Worm (Caenorhabditis elegans): Measurements from ENCODE around the gene msp-3.

- TF ChIP-seq scrt-1 (GFP tag; IDR thresholded peaks at IDR 0.05) (no peak), ama-1 (optimal IDR thresholded peaks at IDR 0.05) (no peak), ceh-36 (tag; optimal IDR thresholded peaks at IDR 0.05) (no peak), hmg-4 (GFP tag; optimal IDR thresholded peaks at IDR 0.05) (no peak), F13C5.2 (tag; optimal IDR thresholded peaks at IDR 0.05) (no peak), flt-1 (GFP tag; IDR thresholded peaks at IDR 0.05) (no peak), B0310.2 (tag; optimal IDR thresholded peaks at IDR 0.05) (no peak), pes-1 (GFP tag; IDR thresholded peaks at IDR 0.05) (no peak), ets-7 (tag; optimal IDR thresholded peaks at IDR 0.05) (no peak), hnd-1 (tag; optimal IDR thresholded peaks at IDR 0.05) (no peak), hmbx-1 (tag; optimal IDR thresholded peaks at IDR 0.05) (no peak), ceh-13 (GFP tag; optimal IDR thresholded peaks at IDR 0.05) (no peak), tbx-37 (GFP tag; conservative IDR thresholded peaks at IDR 0.05) (no peak)
Measured at ce11 chrII:4776933-4777332, 9.1 kb downstream of the msp-3 start, which contains the start of gene F26G1.11.

Data from whole organism, early embryonic.